Worm (Caenorhabditis elegans) whole organism, L4/young adult: Measurements from ENCODE around the gene F14D2.11.

Experiments used
- W03F9.2 ChIP-seq: fragments of 150-350 bp; optimal IDR thresholded peaks from 2 replicates; lab custom pipeline; 2014; ENCODE audit warnings: missing biosample characterization, missing genetic modification characterization
- dao-5 ChIP-seq: sonication (generic microtip); optimal IDR thresholded peaks from 2 replicates; lab custom pipeline; 2016; ENCODE audit warnings: missing genotype, missing genetic modification characterization, moderate library complexity, missing compliant biosample characterization
- him-1 ChIP-seq: sonication (generic microtip); optimal IDR thresholded peaks from 2 replicates; lab custom pipeline; 2016; ENCODE audit warnings: missing genotype, missing genetic modification reagents, missing genetic modification characterization, missing compliant biosample characterization

ce11 chrII:3376789-3377188 is 34.9 kb upstream of the F14D2.11 start, which contains the start of gene bath-9:
- TF ChIP-seq W03F9.2 (tag; lab: Kevin White, UChicago) (no peak), him-1 (tag; lab: Kevin White, UChicago) (no peak), dao-5 (no peak)
